Fruit fly (Drosophila melanogaster) whole organism: Measurements from ENCODE around the gene Inx6.

ENCODE experiments used
- Dll ChIP-seq: fragments of >200 bp; optimal IDR thresholded peaks from 2 replicates; lab custom pipeline; 2017
- psq ChIP-seq: fragments of >200 bp; optimal IDR thresholded peaks from 2 replicates; lab custom pipeline; 2017

- TF ChIP-seq psq (no peak), Dll (no peak)
Measured at dm6 chrX:20251586-20252160, 17.9 kb downstream of the Inx6 start.
